Worm (Caenorhabditis elegans): Measurements from ENCODE around the gene cux-7.

The cux-7 gene

DNA sequence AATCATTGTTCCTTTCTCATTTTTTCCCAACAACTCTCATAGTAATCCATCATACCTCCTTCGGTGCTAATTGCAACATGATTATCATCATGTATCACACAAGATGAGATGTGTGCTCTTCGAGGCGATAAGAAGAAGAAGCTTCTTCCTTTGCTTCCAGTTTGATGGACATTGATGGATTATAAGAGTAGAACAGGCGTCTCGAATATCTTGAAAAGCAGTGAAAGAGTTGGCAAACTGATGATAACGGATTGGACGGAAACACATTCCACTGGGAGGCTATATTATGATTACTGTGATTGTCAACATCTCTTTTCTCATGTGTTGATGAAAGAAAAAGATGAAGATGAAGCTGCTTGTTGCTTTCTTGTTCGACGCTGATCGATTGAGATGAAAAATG is 39.2 kb upstream of the cux-7 start (continued):
- TF ChIP-seq ceh-16 (tag; optimal IDR thresholded peaks at IDR 0.05) (no peak), alr-1 (tag; optimal IDR thresholded peaks at IDR 0.05) (no peak), sma-3 (GFP tag; optimal IDR thresholded peaks at IDR 0.05) (no peak), unc-62 (GFP tag; optimal IDR thresholded peaks at IDR 0.05) (peak; percentile 78), R02D3.7 (tag; optimal IDR thresholded peaks at IDR 0.05) (no peak)

ce11 chrIII:7558658-7559057 is 38.0 kb upstream of the cux-7 start:
- no peak for TF ChIP-seq snpc-4 (tag; optimal IDR thresholded peaks at IDR 0.05)
- TF ChIP-seq unc-39 (tag; optimal IDR thresholded peaks at IDR 0.05): no peak
- TF ChIP-seq R02D3.7 (tag; optimal IDR thresholded peaks at IDR 0.05): no peak
- TF ChIP-seq lsy-2 (tag; optimal IDR thresholded peaks at IDR 0.05): no peak
- no peak for TF ChIP-seq egl-27 (tag; optimal IDR thresholded peaks at IDR 0.05)
- no peak for TF ChIP-seq sma-9 (GFP tag; optimal IDR thresholded peaks at IDR 0.05)
- TF ChIP-seq sma-9 (tag; optimal IDR thresholded peaks at IDR 0.05): no peak
- no peak for TF ChIP-seq ztf-1 (GFP tag; conservative IDR thresholded peaks at IDR 0.05)
- no peak for TF ChIP-seq ztf-4 (tag; optimal IDR thresholded peaks at IDR 0.05)
- no peak for TF ChIP-seq dmd-4 (tag; optimal IDR thresholded peaks at IDR 0.05)
- no peak for TF ChIP-seq nhr-21 (tag; optimal IDR thresholded peaks at IDR 0.05)
- TF ChIP-seq nhr-23 (tag; optimal IDR thresholded peaks at IDR 0.05): no peak
- no peak for TF ChIP-seq ceh-82 (tag; optimal IDR thresholded peaks at IDR 0.05)
- no peak for TF ChIP-seq elt-1 (tag; optimal IDR thresholded peaks at IDR 0.05)
- no peak for TF ChIP-seq nhr-25 (tag; optimal IDR thresholded peaks at IDR 0.05)
- TF ChIP-seq blmp-1 (tag; optimal IDR thresholded peaks at IDR 0.05; ENCODE audit: insufficient read depth): no peak
- no peak for TF ChIP-seq aly-2 (tag; optimal IDR thresholded peaks at IDR 0.05)
- no peak for TF ChIP-seq lin-39 (tag; optimal IDR thresholded peaks at IDR 0.05)
- no peak for TF ChIP-seq Y55F3AM.14 (GFP tag; optimal IDR thresholded peaks at IDR 0.05)
- no peak for TF ChIP-seq peb-1 (tag; optimal IDR thresholded peaks at IDR 0.05)
- TF ChIP-seq nhr-77 (tag; optimal IDR thresholded peaks at IDR 0.05): no peak

DNA sequence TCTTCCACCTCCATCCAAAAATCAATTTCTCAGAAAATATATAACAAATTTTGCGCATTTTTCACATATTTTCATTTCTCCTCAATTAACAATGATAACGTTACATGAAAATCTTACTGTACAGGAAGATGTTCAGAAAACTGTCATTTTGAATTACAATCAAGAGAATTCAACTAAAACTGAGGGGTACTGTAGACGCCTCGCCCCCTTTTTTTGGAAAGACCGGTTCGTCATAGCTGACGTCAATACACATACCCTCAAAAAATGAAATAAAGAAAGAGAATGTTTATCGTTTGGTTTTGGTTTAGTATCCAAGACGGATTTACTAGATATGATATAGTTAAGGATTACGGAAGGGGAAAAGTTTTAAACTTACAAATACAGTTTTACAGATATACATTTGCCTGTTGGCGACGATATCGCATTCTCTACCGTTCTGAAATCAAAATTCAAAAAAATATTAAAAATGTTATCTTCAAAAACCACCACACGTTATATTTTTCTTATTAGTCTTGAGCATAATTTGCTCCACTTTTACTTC is 37.4 kb upstream of the cux-7 start:
- no peak for TF ChIP-seq nhr-10 (tag; optimal IDR thresholded peaks at IDR 0.05)
- TF ChIP-seq sma-9 (GFP tag; optimal IDR thresholded peaks at IDR 0.05): peak; percentile 11
- TF ChIP-seq sma-9 (tag; optimal IDR thresholded peaks at IDR 0.05): no peak
- TF ChIP-seq nhr-21 (tag; optimal IDR thresholded peaks at IDR 0.05): no peak
- TF ChIP-seq ztf-11 (tag; optimal IDR thresholded peaks at IDR 0.05): no peak
- peak in 1 of 2 experiments; percentile 71 for TF ChIP-seq lsy-2 (tag; optimal IDR thresholded peaks at IDR 0.05)
- no peak for TF ChIP-seq nhr-129 (tag; optimal IDR thresholded peaks at IDR 0.05)
- no peak for TF ChIP-seq sem-4 (tag; optimal IDR thresholded peaks at IDR 0.05)
- TF ChIP-seq sma-3 (GFP tag; optimal IDR thresholded peaks at IDR 0.05): no peak

ce11 chrIII:7555360-7555759 is 34.7 kb upstream of the cux-7 start, which contains the start of gene ceh-13:
TSS of gene ceh-13 (plus strand) at chrIII:7555660.
- TF ChIP-seq nhr-11 (tag; optimal IDR thresholded peaks at IDR 0.05): no peak
- TF ChIP-seq aly-2 (tag; optimal IDR thresholded peaks at IDR 0.05): no peak
- no peak for TF ChIP-seq nhr-21 (tag; optimal IDR thresholded peaks at IDR 0.05)
- no peak for TF ChIP-seq ceh-16 (tag; optimal IDR thresholded peaks at IDR 0.05)

DNA sequence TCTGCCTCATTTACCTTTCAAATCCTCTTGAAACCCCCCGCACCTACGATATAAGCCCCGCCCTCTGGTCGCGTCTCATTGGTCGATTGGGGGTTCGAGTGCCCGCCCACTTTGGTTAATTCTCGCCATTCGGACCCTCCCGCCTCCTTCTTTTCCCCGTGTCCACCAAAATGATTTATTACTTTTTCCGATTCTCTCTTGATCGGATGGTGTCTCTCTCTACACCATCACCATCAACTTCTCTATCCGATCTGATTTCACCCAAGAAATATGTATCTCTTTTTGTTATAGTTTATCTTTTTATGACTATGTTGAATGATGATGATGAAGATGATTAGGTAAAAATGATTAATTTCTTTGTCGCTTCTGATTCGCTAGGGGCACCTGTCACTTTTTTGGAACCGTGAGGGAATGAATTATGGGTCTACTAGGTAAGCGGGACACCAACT is 34.1 kb upstream of the cux-7 start:
- TF ChIP-seq Y55F3AM.14 (GFP tag; optimal IDR thresholded peaks at IDR 0.05) (peak; percentile 30), ztf-4 (tag; optimal IDR thresholded peaks at IDR 0.05) (peak; percentile 8), egl-27 (tag; optimal IDR thresholded peaks at IDR 0.05) (no peak), mab-5 (tag; optimal IDR thresholded peaks at IDR 0.05) (peak; percentile 97), ceh-82 (tag; optimal IDR thresholded peaks at IDR 0.05) (no peak), crh-2 (tag; optimal IDR thresholded peaks at IDR 0.05) (no peak), sem-4 (tag; optimal IDR thresholded peaks at IDR 0.05) (no peak), nhr-129 (tag; optimal IDR thresholded peaks at IDR 0.05) (no peak), ceh-16 (tag; optimal IDR thresholded peaks at IDR 0.05) (peak; percentile 76), sma-3 (GFP tag; optimal IDR thresholded peaks at IDR 0.05) (peak; percentile 10), nhr-25 (tag; optimal IDR thresholded peaks at IDR 0.05) (peak; percentile 15), nhr-77 (tag; optimal IDR thresholded peaks at IDR 0.05) (no peak), R02D3.7 (tag; optimal IDR thresholded peaks at IDR 0.05) (no peak), aly-2 (tag; optimal IDR thresholded peaks at IDR 0.05) (no peak), blmp-1 (tag; optimal IDR thresholded peaks at IDR 0.05; ENCODE audit: insufficient read depth) (no peak), elt-1 (tag; optimal IDR thresholded peaks at IDR 0.05) (no peak), unc-62 (GFP tag; optimal IDR thresholded peaks at IDR 0.05) (peak; percentile 76), nhr-237 (tag; optimal IDR thresholded peaks at IDR 0.05) (no peak), unc-55 (GFP tag; optimal IDR thresholded peaks at IDR 0.05) (peak; percentile 64), nhr-11 (tag; optimal IDR thresholded peaks at IDR 0.05) (no peak), F13H6.1 (tag; optimal IDR thresholded peaks at IDR 0.05) (no peak), snpc-4 (tag; optimal IDR thresholded peaks at IDR 0.05) (no peak), peb-1 (tag; optimal IDR thresholded peaks at IDR 0.05) (no peak), ZK546.5 (tag; optimal IDR thresholded peaks at IDR 0.05) (no peak), skn-1 (tag; optimal IDR thresholded peaks at IDR 0.05) (no peak), mbf-1 (tag; optimal IDR thresholded peaks at IDR 0.05) (no peak), zag-1 (tag; optimal IDR thresholded peaks at IDR 0.05) (no peak), nhr-12 (tag; optimal IDR thresholded peaks at IDR 0.05) (no peak), nhr-6 (tag; optimal IDR thresholded peaks at IDR 0.05) (no peak), ztf-1 (GFP tag; conservative IDR thresholded peaks at IDR 0.05) (no peak), lin-11 (tag; optimal IDR thresholded peaks at IDR 0.05) (no peak), elt-3 (tag; optimal IDR thresholded peaks at IDR 0.05) (no peak)

Measured in whole organism, L2 larva.